Worm (Caenorhabditis elegans) whole organism, L2 larva: ENCODE results near the gene tsen-2.

Source experiments
- alr-1 ChIP-seq: fragments of 150-350 bp; optimal IDR thresholded peaks from 2 replicates; lab custom pipeline; 2014; ENCODE audit warnings: missing biosample characterization, missing genetic modification characterization
- aly-2 ChIP-seq: fragments of 150-350 bp; optimal IDR thresholded peaks from 2 replicates; lab custom pipeline; 2014; ENCODE audit warnings: missing biosample characterization, missing genetic modification characterization
- egl-27 ChIP-seq: sonication (generic microtip); optimal IDR thresholded peaks from 3 replicates; lab custom pipeline; 2017; ENCODE audit warnings: missing biosample characterization, missing genetic modification reagents, missing genetic modification characterization
- lin-13 ChIP-seq: fragments of 150-350 bp; optimal IDR thresholded peaks from 2 replicates; lab custom pipeline; 2014; ENCODE audit warnings: missing biosample characterization, missing genetic modification reagents, missing genetic modification characterization
- mdl-1 ChIP-seq, 2 experiments: fragments of 150-350 bp in 1 of 2; sonication (generic microtip) in 1 of 2; optimal IDR thresholded peaks; 2 replicates each; lab custom pipeline; 2017; ENCODE audit warnings: missing biosample characterization in 2 of 2, missing genetic modification characterization in 2 of 2
- nhr-10 ChIP-seq: sonication (generic microtip); optimal IDR thresholded peaks from 2 replicates; lab custom pipeline; 2017; ENCODE audit warnings: missing biosample characterization, missing genetic modification characterization
- nhr-11 ChIP-seq: fragments of 150-350 bp; optimal IDR thresholded peaks from 2 replicates; lab custom pipeline; 2014; ENCODE audit warnings: missing biosample characterization, missing genetic modification characterization
- nhr-25 ChIP-seq: fragments of 150-350 bp; sonication (generic microtip); optimal IDR thresholded peaks from 3 replicates; lab custom pipeline; 2014; ENCODE audit warnings: missing biosample characterization, missing genetic modification characterization
- nhr-77 ChIP-seq: fragments of 150-350 bp; optimal IDR thresholded peaks from 2 replicates; lab custom pipeline; 2014; ENCODE audit warnings: missing biosample characterization, missing genetic modification characterization
- skn-1 ChIP-seq: sonication (generic microtip); optimal IDR thresholded peaks from 2 replicates; lab custom pipeline; 2017; ENCODE audit warnings: missing biosample characterization, missing genetic modification characterization
- snpc-4 ChIP-seq: fragments of 150-350 bp; optimal IDR thresholded peaks from 2 replicates; lab custom pipeline; 2014; ENCODE audit warnings: missing biosample characterization, missing genetic modification characterization
- unc-62 ChIP-seq: fragments of 150-350 bp; optimal IDR thresholded peaks from 2 replicates; lab custom pipeline; 2014; ENCODE audit warnings: missing biosample characterization, missing genetic modification reagents, missing genetic modification characterization
- ztf-11 ChIP-seq: sonication (generic microtip); optimal IDR thresholded peaks from 2 replicates; lab custom pipeline; 2017; ENCODE audit warnings: missing biosample characterization, missing genetic modification characterization

ce11 chrIII:11866127-11866526 is 31.9 kb downstream of the tsen-2 start:
- TF ChIP-seq lin-13 (GFP tag; lab: Kevin White, UChicago) (no peak), nhr-77 (tag; lab: Kevin White, UChicago) (no peak), egl-27 (tag; lab: Kevin White, UChicago) (no peak), unc-62 (no peak), nhr-25 (tag; lab: Kevin White, UChicago) (no peak), mdl-1 (tag; optimal IDR thresholded peaks at IDR 0.05; lab: Kevin White, UChicago) (no peak), nhr-10 (tag; lab: Kevin White, UChicago) (no peak), aly-2 (no peak), snpc-4 (tag; lab: Kevin White, UChicago) (no peak), nhr-11 (tag; lab: Kevin White, UChicago) (no peak), ztf-11 (tag; lab: Kevin White, UChicago) (no peak), skn-1 (no peak), alr-1 (tag; lab: Kevin White, UChicago) (no peak)
